Worm (Caenorhabditis elegans): ENCODE measurements around the gene glr-4.

glr-4 gene

ce11 chrII:7801255-7801654 lies 7.1 kb upstream of the glr-4 start:
- TF ChIP-seq fos-1 (tag; optimal IDR thresholded peaks at IDR 0.05) (peak; percentile 17), alr-1 (tag; optimal IDR thresholded peaks at IDR 0.05) (no peak), nhr-11 (tag; optimal IDR thresholded peaks at IDR 0.05) (no peak)

DNA sequence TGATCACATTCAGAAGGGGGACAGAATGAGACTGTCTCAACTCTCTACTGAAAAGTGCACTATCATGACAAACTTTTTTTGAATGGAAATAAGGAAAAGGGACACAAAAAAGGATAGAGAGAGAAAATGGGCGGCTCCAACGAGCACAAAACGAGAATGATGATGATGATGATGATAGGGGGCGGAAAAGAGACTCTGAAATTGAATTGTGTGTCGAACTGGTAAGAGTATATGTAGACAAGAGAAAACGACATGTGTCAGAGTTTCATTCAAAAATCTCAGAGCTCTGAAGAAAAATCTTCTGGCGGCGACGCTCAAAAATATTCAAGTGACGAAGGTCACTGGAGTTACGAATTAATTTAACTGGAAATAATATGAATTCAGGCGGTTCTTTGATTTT lies 1.2 kb upstream of the glr-4 start:
- TF ChIP-seq egl-27 (tag; optimal IDR thresholded peaks at IDR 0.05) (no peak), nhr-21 (tag; optimal IDR thresholded peaks at IDR 0.05) (no peak), elt-3 (tag; optimal IDR thresholded peaks at IDR 0.05) (no peak), sem-4 (tag; optimal IDR thresholded peaks at IDR 0.05) (no peak), alr-1 (tag; optimal IDR thresholded peaks at IDR 0.05) (no peak), C34F6.9 (tag; optimal IDR thresholded peaks at IDR 0.05) (no peak), nhr-25 (tag; optimal IDR thresholded peaks at IDR 0.05) (no peak), unc-55 (GFP tag; optimal IDR thresholded peaks at IDR 0.05) (no peak), zag-1 (tag; optimal IDR thresholded peaks at IDR 0.05) (no peak)

- peak; percentile 32 for TF ChIP-seq nhr-25 (tag; optimal IDR thresholded peaks at IDR 0.05)
- TF ChIP-seq unc-62 (GFP tag; optimal IDR thresholded peaks at IDR 0.05) = no peak
These were observed 1.6 kb downstream of the glr-4 start for ce11 chrII:7792514-7792913.

ce11 chrII:7791408-7792050 lies 2.6 kb downstream of the glr-4 start:
- TF ChIP-seq sma-3 (GFP tag; optimal IDR thresholded peaks at IDR 0.05) = peak; percentile 58
- no peak for TF ChIP-seq snpc-4 (tag; optimal IDR thresholded peaks at IDR 0.05)
- peak; percentile 66 for TF ChIP-seq nhr-25 (tag; optimal IDR thresholded peaks at IDR 0.05)
- no peak for TF ChIP-seq blmp-1 (tag; optimal IDR thresholded peaks at IDR 0.05; ENCODE audit: insufficient read depth)
- peak; percentile 36 for TF ChIP-seq sma-9 (GFP tag; optimal IDR thresholded peaks at IDR 0.05)
- no peak for TF ChIP-seq sma-9 (tag; optimal IDR thresholded peaks at IDR 0.05)
- no peak for TF ChIP-seq mdl-1 (tag; optimal IDR thresholded peaks at IDR 0.05)
- TF ChIP-seq nhr-21 (tag; optimal IDR thresholded peaks at IDR 0.05) = peak; percentile 4

ce11 chrII:7790324-7790898 lies 3.7 kb downstream of the glr-4 start, which contains the start of gene srlf-1:
TSS of gene srlf-1 (plus strand) at chrII:7790591.
- TF ChIP-seq zag-1 (tag; optimal IDR thresholded peaks at IDR 0.05) = no peak
- no peak for TF ChIP-seq dmd-4 (tag; optimal IDR thresholded peaks at IDR 0.05)
- TF ChIP-seq ama-1 (optimal IDR thresholded peaks at IDR 0.05) = peak; percentile 83
- no peak for TF ChIP-seq gmeb-1 (tag; optimal IDR thresholded peaks at IDR 0.05)
- peak; percentile 68 for TF ChIP-seq sma-9 (GFP tag; optimal IDR thresholded peaks at IDR 0.05)
- no peak for TF ChIP-seq sma-9 (tag; optimal IDR thresholded peaks at IDR 0.05)
- TF ChIP-seq blmp-1 (tag; optimal IDR thresholded peaks at IDR 0.05; ENCODE audit: insufficient read depth) = peak; percentile 31
- peak; percentile 13 for TF ChIP-seq nhr-21 (tag; optimal IDR thresholded peaks at IDR 0.05)
- no peak for TF ChIP-seq nhr-77 (tag; optimal IDR thresholded peaks at IDR 0.05)
- TF ChIP-seq C34F6.9 (tag; optimal IDR thresholded peaks at IDR 0.05) = no peak
- no peak for TF ChIP-seq nhr-129 (tag; optimal IDR thresholded peaks at IDR 0.05)
- TF ChIP-seq nhr-25 (tag; optimal IDR thresholded peaks at IDR 0.05) = peak; percentile 18
- no peak for TF ChIP-seq R02D3.7 (tag; optimal IDR thresholded peaks at IDR 0.05)
- TF ChIP-seq lin-13 (GFP tag; optimal IDR thresholded peaks at IDR 0.05) = no peak
- TF ChIP-seq elt-1 (tag; optimal IDR thresholded peaks at IDR 0.05) = no peak
- TF ChIP-seq alr-1 (tag; optimal IDR thresholded peaks at IDR 0.05) = no peak
- no peak for TF ChIP-seq mdl-1 (tag; optimal IDR thresholded peaks at IDR 0.05)
- no peak for TF ChIP-seq ZK546.5 (tag; optimal IDR thresholded peaks at IDR 0.05)
- TF ChIP-seq sma-3 (GFP tag; optimal IDR thresholded peaks at IDR 0.05) = peak; percentile 65
- TF ChIP-seq sem-4 (tag; optimal IDR thresholded peaks at IDR 0.05) = no peak
- no peak for TF ChIP-seq egl-27 (tag; optimal IDR thresholded peaks at IDR 0.05)
- TF ChIP-seq nhr-10 (tag; optimal IDR thresholded peaks at IDR 0.05) = no peak

ce11 chrII:7789605-7790004 lies 4.5 kb downstream of the glr-4 start:
- TF ChIP-seq alr-1 (tag; optimal IDR thresholded peaks at IDR 0.05) = no peak
- no peak for TF ChIP-seq zag-1 (tag; optimal IDR thresholded peaks at IDR 0.05)
- peak; percentile 58 for TF ChIP-seq nhr-25 (tag; optimal IDR thresholded peaks at IDR 0.05)
- TF ChIP-seq ztf-11 (tag; optimal IDR thresholded peaks at IDR 0.05) = no peak
- TF ChIP-seq egl-27 (tag; optimal IDR thresholded peaks at IDR 0.05) = peak; percentile 37
- peak; percentile 33 for TF ChIP-seq nhr-21 (tag; optimal IDR thresholded peaks at IDR 0.05)
- no peak for TF ChIP-seq lin-13 (GFP tag; optimal IDR thresholded peaks at IDR 0.05)
- peak; percentile 20 for TF ChIP-seq fos-1 (tag; optimal IDR thresholded peaks at IDR 0.05)
- no peak for TF ChIP-seq ztf-1 (GFP tag; conservative IDR thresholded peaks at IDR 0.05)
- no peak for TF ChIP-seq blmp-1 (tag; optimal IDR thresholded peaks at IDR 0.05; ENCODE audit: insufficient read depth)
- TF ChIP-seq nhr-12 (tag; optimal IDR thresholded peaks at IDR 0.05) = no peak
